Fruit fly (Drosophila melanogaster) whole organism, wandering third instar larva: ENCODE results near the gene CG42335.

Experiments used
- Abd-B ChIP-seq: fragments of >200 bp; optimal IDR thresholded peaks from 2 replicates; lab custom pipeline; 2017; ENCODE audit warnings: missing biosample characterization, missing genetic modification characterization
- CG32264 ChIP-seq: fragments of 200-800 bp; sonication (Bioruptor generic); optimal IDR thresholded peaks from 2 replicates; lab custom pipeline; 2016; ENCODE audit warnings: missing biosample characterization, missing genetic modification characterization
- CG9705 ChIP-seq: fragments of 200-800 bp; sonication (Bioruptor generic); optimal IDR thresholded peaks from 2 replicates; lab custom pipeline; 2018; ENCODE audit warnings: missing biosample characterization, mild to moderate bottlenecking, missing genetic modification characterization
- CrebA ChIP-seq: fragments of 200-800 bp; sonication (Bioruptor generic); optimal IDR thresholded peaks from 2 replicates; lab custom pipeline; 2016; ENCODE audit warnings: missing biosample characterization, mild to moderate bottlenecking, missing genetic modification characterization, borderline replicate concordance
- Dfd ChIP-seq: fragments of >200 bp; optimal IDR thresholded peaks from 2 replicates; lab custom pipeline; 2017; ENCODE audit warnings: missing biosample characterization, missing genetic modification characterization
- Dif ChIP-seq: fragments of 200-275, 200-300 bp; sonication (Bioruptor generic); optimal IDR thresholded peaks from 2 replicates; lab custom pipeline; 2018; ENCODE audit warnings: missing biosample characterization, missing genetic modification characterization; ENCODE audit not compliant: partially characterized antibody
- GATAd ChIP-seq: sonication (Bioruptor generic); optimal IDR thresholded peaks from 2 replicates; lab custom pipeline; 2016; ENCODE audit warnings: missing biosample characterization, missing genetic modification characterization
- HLH106 ChIP-seq: fragments of 200-800 bp; optimal IDR thresholded peaks from 3 replicates; lab custom pipeline; 2019; ENCODE audit warnings: missing biosample characterization, mild to moderate bottlenecking, missing genetic modification characterization, moderate library complexity
- Hnf4 ChIP-seq: fragments of 200-800 bp; sonication (Bioruptor generic); optimal IDR thresholded peaks from 2 replicates; lab custom pipeline; 2016; ENCODE audit warnings: missing biosample characterization, mild to moderate bottlenecking, missing genetic modification characterization
- Hr78 ChIP-seq: fragments of >200 bp; optimal IDR thresholded peaks from 2 replicates; lab custom pipeline; 2017; ENCODE audit warnings: missing biosample characterization, missing genetic modification characterization
- Hr83 ChIP-seq: fragments of 200-300 bp; sonication (Bioruptor generic); optimal IDR thresholded peaks from 2 replicates; lab custom pipeline; 2016; ENCODE audit warnings: missing biosample characterization, mild to moderate bottlenecking, missing genetic modification characterization, moderate library complexity; ENCODE audit not compliant: poor library complexity, severe bottlenecking
- Jra ChIP-seq: sonication (Bioruptor generic); optimal IDR thresholded peaks from 2 replicates; lab custom pipeline; 2016; ENCODE audit warnings: missing biosample characterization, missing genetic modification characterization
- Mio ChIP-seq: sonication (Bioruptor generic); optimal IDR thresholded peaks from 2 replicates; lab custom pipeline; 2016; ENCODE audit warnings: missing biosample characterization, missing genetic modification characterization
- Myc ChIP-seq: fragments of >200 bp; optimal IDR thresholded peaks from 2 replicates; lab custom pipeline; 2017
- N ChIP-seq: fragments of >200 bp; optimal IDR thresholded peaks from 2 replicates; lab custom pipeline; 2018; ENCODE audit warnings: missing biosample characterization, missing external identifiers, missing genetic modification characterization
- OdsH ChIP-seq: fragments of 200-800 bp; sonication (Bioruptor generic); optimal IDR thresholded peaks from 2 replicates; lab custom pipeline; 2016; ENCODE audit warnings: missing biosample characterization, mild to moderate bottlenecking, missing genetic modification characterization
- Rel ChIP-seq, 2 experiments: fragments of 200-800 bp; sonication (Bioruptor generic) in 1 of 2; optimal IDR thresholded peaks; 2 replicates in 1 of 2; 3 replicates in 1 of 2; lab custom pipeline; 2016 to 2019; ENCODE audit warnings: mild to moderate bottlenecking in 2 of 2, missing biosample characterization in 2 of 2, missing genetic modification characterization in 2 of 2, moderate library complexity in 1 of 2
- Sp1 ChIP-seq: fragments of 200-800 bp; sonication (Bioruptor generic); optimal IDR thresholded peaks from 3 replicates; lab custom pipeline; 2019; ENCODE audit warnings: missing biosample characterization, mild to moderate bottlenecking, missing genetic modification characterization, moderate library complexity
- Vsx2 ChIP-seq: fragments of 200-300, 225-300 bp; sonication (Bioruptor generic); optimal IDR thresholded peaks from 2 replicates; lab custom pipeline; 2018; ENCODE audit warnings: missing biosample characterization, missing genetic modification characterization; ENCODE audit not compliant: partially characterized antibody
- br ChIP-seq: fragments of 200-800 bp; sonication (Bioruptor generic); optimal IDR thresholded peaks from 2 replicates; lab custom pipeline; 2016; ENCODE audit warnings: missing biosample characterization, missing genetic modification characterization
- brk ChIP-seq: fragments of 200-800 bp; sonication (Bioruptor generic); optimal IDR thresholded peaks from 2 replicates; lab custom pipeline; 2016; ENCODE audit warnings: missing biosample characterization, mild to moderate bottlenecking, missing genetic modification characterization
- dl ChIP-seq, 2 experiments: fragments of 175-275, 200-275 bp in 1 of 2; fragments of 200-275 bp in 1 of 2; sonication (Bioruptor generic); optimal IDR thresholded peaks; lab custom pipeline; 2018; ENCODE audit warnings: mild to moderate bottlenecking in 2 of 2, missing biosample characterization in 2 of 2, missing genetic modification characterization in 2 of 2, moderate library complexity in 2 of 2; ENCODE audit not compliant: partially characterized antibody in 2 of 2, insufficient read depth in 1 of 2
- dmrt93B ChIP-seq: fragments of 200-800 bp; sonication (Bioruptor generic); optimal IDR thresholded peaks from 2 replicates; lab custom pipeline; 2018; ENCODE audit warnings: missing biosample characterization, mild to moderate bottlenecking, missing genetic modification characterization
- dsf ChIP-seq: sonication (Bioruptor generic); optimal IDR thresholded peaks from 2 replicates; lab custom pipeline; 2016; ENCODE audit warnings: missing biosample characterization, missing genetic modification characterization, borderline replicate concordance
- ey ChIP-seq: fragments of 200-800 bp; sonication (Bioruptor generic); optimal IDR thresholded peaks from 2 replicates; lab custom pipeline; 2016; ENCODE audit warnings: missing biosample characterization, missing genetic modification characterization
- foxo ChIP-seq, 2 experiments: fragments of 200-800 bp; sonication (Bioruptor generic); optimal IDR thresholded peaks; 2 replicates in 1 of 2; 3 replicates in 1 of 2; lab custom pipeline; 2016 to 2017; ENCODE audit warnings: missing biosample characterization in 2 of 2, missing genetic modification characterization in 2 of 2
- fru ChIP-seq: fragments of 200-800 bp; sonication (Bioruptor generic); optimal IDR thresholded peaks from 3 replicates; lab custom pipeline; 2016; ENCODE audit warnings: missing biosample characterization, mild to moderate bottlenecking, missing genetic modification characterization
- h ChIP-seq: fragments of 200-800 bp; sonication (Bioruptor generic); optimal IDR thresholded peaks from 3 replicates; lab custom pipeline; 2016; ENCODE audit warnings: missing biosample characterization, mild to moderate bottlenecking, missing genetic modification characterization
- jim ChIP-seq: fragments of 175-275, 200-325 bp; sonication (Bioruptor generic); optimal IDR thresholded peaks from 2 replicates; lab custom pipeline; 2016; ENCODE audit warnings: missing biosample characterization, mild to moderate bottlenecking, missing genetic modification characterization
- lola ChIP-seq: fragments of >200 bp; optimal IDR thresholded peaks from 2 replicates; lab custom pipeline; 2017; ENCODE audit warnings: missing biosample characterization, missing genetic modification characterization
- pan ChIP-seq: fragments of >200 bp; optimal IDR thresholded peaks from 2 replicates; lab custom pipeline; 2017
- psq ChIP-seq: fragments of 200-800 bp; sonication (Bioruptor generic); optimal IDR thresholded peaks from 3 replicates; lab custom pipeline; 2017; ENCODE audit warnings: missing biosample characterization, mild to moderate bottlenecking, missing genetic modification characterization, moderate library complexity
- rgr ChIP-seq: fragments of 200-800 bp; sonication (Bioruptor generic); optimal IDR thresholded peaks from 3 replicates; lab custom pipeline; 2016; ENCODE audit warnings: missing biosample characterization, mild to moderate bottlenecking, missing genetic modification characterization
- sage ChIP-seq: fragments of 200-800 bp; sonication (Bioruptor generic); optimal IDR thresholded peaks from 2 replicates; lab custom pipeline; 2016; ENCODE audit warnings: missing biosample characterization, mild to moderate bottlenecking, missing genetic modification characterization
- sv ChIP-seq: fragments of 200-800 bp; sonication (Bioruptor generic); optimal IDR thresholded peaks from 3 replicates; lab custom pipeline; 2016; ENCODE audit warnings: missing biosample characterization, missing genetic modification characterization
- tai ChIP-seq: sonication (Bioruptor generic); optimal IDR thresholded peaks from 2 replicates; lab custom pipeline; 2016; ENCODE audit warnings: missing biosample characterization, missing genetic modification characterization
- usp ChIP-seq: fragments of >200 bp; optimal IDR thresholded peaks from 2 replicates; lab custom pipeline; 2017; ENCODE audit warnings: missing biosample characterization, missing genetic modification characterization
- woc ChIP-seq: sonication (Bioruptor generic); optimal IDR thresholded peaks from 2 replicates; lab custom pipeline; 2016; ENCODE audit warnings: missing biosample characterization, mild to moderate bottlenecking, missing genetic modification characterization

The CG42335 gene

dm6 chr3R:21726593-21726992 lies 32.0 kb upstream of the CG42335 start:
- TF ChIP-seq fru (GFP tag; lab: Kevin White, UChicago), result no peak
- TF ChIP-seq CrebA (GFP tag; lab: Kevin White, UChicago), result no peak
- TF ChIP-seq foxo (GFP tag; optimal IDR thresholded peaks at IDR 0.05; lab: Kevin White, UChicago), result no peak
- no peak for TF ChIP-seq ey (GFP tag; lab: Kevin White, UChicago)
- TF ChIP-seq sage (GFP tag; lab: Kevin White, UChicago), result no peak
- no peak for TF ChIP-seq Dif (GFP tag; lab: Kevin White, UChicago)
- no peak for TF ChIP-seq N
- no peak for TF ChIP-seq brk
- no peak for TF ChIP-seq jim (GFP tag; lab: Kevin White, UChicago)
- TF ChIP-seq Myc (lab: Kevin White, UChicago), result no peak
- TF ChIP-seq Hnf4, result no peak
- no peak for TF ChIP-seq GATAd (GFP tag; lab: Kevin White, UChicago)
- TF ChIP-seq Mio (GFP tag; lab: Kevin White, UChicago), result no peak
- TF ChIP-seq Hr83 (GFP tag; lab: Kevin White, UChicago), result no peak
- TF ChIP-seq Rel (GFP tag; optimal IDR thresholded peaks at IDR 0.05; lab: Kevin White, UChicago), result no peak
- TF ChIP-seq Rel (tag; optimal IDR thresholded peaks at IDR 0.05; lab: Kevin White, UChicago), result no peak

DNA sequence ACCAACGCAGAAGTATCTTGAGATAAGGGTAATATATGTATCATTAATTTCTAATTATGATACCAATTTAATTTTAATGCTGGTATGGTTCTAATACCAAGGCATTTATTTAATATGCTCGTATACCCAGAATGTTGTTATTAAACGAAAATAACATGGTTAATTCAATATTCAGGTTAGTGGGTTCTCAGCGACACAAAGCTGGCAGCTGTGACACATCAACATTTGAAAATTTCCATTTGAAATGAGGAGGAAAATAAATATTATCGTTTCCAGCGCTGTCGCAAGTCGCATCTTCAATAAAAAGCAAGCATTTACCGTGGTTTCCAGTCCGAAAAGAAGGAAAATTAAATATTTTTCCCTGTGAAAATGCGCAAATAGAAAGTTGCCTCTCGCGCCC lies 27.6 kb upstream of the CG42335 start:
- TF ChIP-seq GATAd (GFP tag; lab: Kevin White, UChicago) (no peak), brk (no peak), OdsH (GFP tag; lab: Kevin White, UChicago) (no peak), lola (GFP tag; lab: Kevin White, UChicago) (no peak), fru (GFP tag; lab: Kevin White, UChicago) (no peak), ey (GFP tag; lab: Kevin White, UChicago) (no peak), Myc (lab: Kevin White, UChicago) (no peak), woc (GFP tag; lab: Kevin White, UChicago) (no peak), foxo (GFP tag; optimal IDR thresholded peaks at IDR 0.05; lab: Kevin White, UChicago) (no peak), dl (GFP tag; optimal IDR thresholded peaks at IDR 0.05; lab: Kevin White, UChicago; ENCODE audit: insufficient read depth in 1 of 2, partially characterized antibody in 2 of 2) (no peak), Hr83 (GFP tag; lab: Kevin White, UChicago) (no peak)
- TF ChIP-seq, all 38 proteins: peak for 0

DNA sequence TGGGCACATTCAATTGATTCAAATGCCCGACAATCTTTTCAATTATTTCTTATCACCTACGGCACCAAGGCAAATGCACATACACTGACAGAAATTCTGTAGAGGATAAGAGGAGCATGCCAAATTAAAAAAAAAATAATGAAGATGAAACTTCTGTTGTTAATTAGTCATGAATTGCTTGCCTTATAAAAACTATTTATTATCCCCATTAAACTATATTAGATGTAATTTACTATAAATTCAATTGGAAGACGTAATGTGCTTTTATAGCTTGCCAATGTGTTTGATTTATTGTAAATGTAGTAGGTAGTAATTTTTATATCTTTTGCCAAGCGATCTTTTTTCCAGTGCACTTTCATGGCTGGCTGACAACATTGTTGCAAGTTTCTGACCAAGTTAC lies 26.9 kb upstream of the CG42335 start:
- no peak for TF ChIP-seq CrebA (GFP tag; lab: Kevin White, UChicago)
- no peak for TF ChIP-seq foxo (GFP tag; optimal IDR thresholded peaks at IDR 0.05; lab: Kevin White, UChicago)
- no peak for TF ChIP-seq HLH106 (tag; lab: Kevin White, UChicago)
- no peak for TF ChIP-seq Myc (lab: Kevin White, UChicago)
- no peak for TF ChIP-seq Jra (GFP tag; lab: Kevin White, UChicago)
- no peak for TF ChIP-seq dmrt93B (GFP tag; lab: Kevin White, UChicago)
- no peak for TF ChIP-seq OdsH (GFP tag; lab: Kevin White, UChicago)
- no peak for TF ChIP-seq woc (GFP tag; lab: Kevin White, UChicago)
- TF ChIP-seq, all 38 proteins: peak for 0

- TF ChIP-seq dsf (GFP tag; lab: Kevin White, UChicago) (no peak), Vsx2 (GFP tag; lab: Kevin White, UChicago) (no peak), GATAd (GFP tag; lab: Kevin White, UChicago) (no peak), br (GFP tag; lab: Kevin White, UChicago) (peak; percentile 16), ey (GFP tag; lab: Kevin White, UChicago) (peak; percentile 40), rgr (peak; percentile 29), CG32264 (GFP tag; lab: Kevin White, UChicago) (no peak), Hr83 (GFP tag; lab: Kevin White, UChicago) (no peak), psq (GFP tag; lab: Kevin White, UChicago) (no peak), woc (GFP tag; lab: Kevin White, UChicago) (no peak), foxo (GFP tag; optimal IDR thresholded peaks at IDR 0.05; lab: Kevin White, UChicago) (peak in 1 of 2 experiments; percentile 32), Hnf4 (peak; percentile 7), pan (no peak), jim (GFP tag; lab: Kevin White, UChicago) (no peak), Hr78 (GFP tag; lab: Kevin White, UChicago) (no peak), tai (GFP tag; lab: Kevin White, UChicago) (no peak), dl (GFP tag; optimal IDR thresholded peaks at IDR 0.05; lab: Kevin White, UChicago; ENCODE audit: insufficient read depth in 1 of 2, partially characterized antibody in 2 of 2) (no peak), Jra (GFP tag; lab: Kevin White, UChicago) (no peak), HLH106 (tag; lab: Kevin White, UChicago) (peak; percentile 30), Abd-B (no peak), brk (no peak), h (GFP tag; lab: Kevin White, UChicago) (peak; percentile 48), sv (GFP tag; lab: Kevin White, UChicago) (no peak), lola (GFP tag; lab: Kevin White, UChicago) (no peak), Mio (GFP tag; lab: Kevin White, UChicago) (no peak), Dfd (no peak), OdsH (GFP tag; lab: Kevin White, UChicago) (peak; percentile 2), CG9705 (GFP tag; lab: Kevin White, UChicago) (no peak), fru (GFP tag; lab: Kevin White, UChicago) (no peak), Sp1 (GFP tag; lab: Kevin White, UChicago) (peak; percentile 22), Dif (GFP tag; lab: Kevin White, UChicago) (no peak), dmrt93B (GFP tag; lab: Kevin White, UChicago) (no peak), usp (GFP tag; lab: Kevin White, UChicago) (no peak), CrebA (GFP tag; lab: Kevin White, UChicago) (no peak), Myc (lab: Kevin White, UChicago) (no peak), sage (GFP tag; lab: Kevin White, UChicago) (no peak)
These were observed 25.7 kb upstream of the CG42335 start for dm6 chr3R:21732901-21733300.
